Worm (Caenorhabditis elegans): ENCODE data around the gene eif-2Bgamma.
A peak's percentile ranks its signal among the peaks of the same experiment; 100 is the strongest.

eif-2Bgamma gene

ce11 chrII:6919363-6919851 lies 48.0 kb downstream of the eif-2Bgamma start, which contains the start of gene B0252.1:
TSS of gene B0252.1 (plus strand) at chrII:6919680.
- no peak for TF ChIP-seq tbx-9 (tag; optimal IDR thresholded peaks at IDR 0.05; ENCODE audit: borderline replicate concordance)
- TF ChIP-seq nfya-2 (GFP tag; IDR thresholded peaks at IDR 0.05) = no peak
- TF ChIP-seq aptf-3 (GFP tag; IDR thresholded peaks at IDR 0.05) = no peak
- TF ChIP-seq nhr-80 (tag; optimal IDR thresholded peaks at IDR 0.05) = peak; percentile 77
- no peak for TF ChIP-seq egrh-3 (GFP tag; IDR thresholded peaks at IDR 0.05)
- no peak for TF ChIP-seq repo-1 (tag; optimal IDR thresholded peaks at IDR 0.05)
- no peak for TF ChIP-seq Y53G8AR.9 (GFP tag; conservative IDR thresholded peaks at IDR 0.05)
- TF ChIP-seq egl-18 (GFP tag; IDR thresholded peaks at IDR 0.05) = no peak
- no peak for TF ChIP-seq ztf-18 (tag; optimal IDR thresholded peaks at IDR 0.05)

ce11 chrII:6918862-6919261 lies 48.6 kb downstream of the eif-2Bgamma start, which contains the start of gene B0252.5:
TSS of gene B0252.5 (minus strand) at chrII:6918878.
- TF ChIP-seq madf-6 (GFP tag; IDR thresholded peaks at IDR 0.05) (no peak), bed-2 (GFP tag; IDR thresholded peaks at IDR 0.05) (no peak), F57C9.4 (tag; optimal IDR thresholded peaks at IDR 0.05) (no peak), F39B2.1 (GFP tag; IDR thresholded peaks at IDR 0.05) (no peak), nhr-179 (tag; optimal IDR thresholded peaks at IDR 0.05) (no peak), T26A5.8 (tag; optimal IDR thresholded peaks at IDR 0.05) (no peak), lag-1 (GFP tag; IDR thresholded peaks at IDR 0.05) (no peak), lir-1 (GFP tag; conservative IDR thresholded peaks at IDR 0.05) (no peak), efl-1 (GFP tag; optimal IDR thresholded peaks at IDR 0.05) (no peak), ZK185.1 (tag; optimal IDR thresholded peaks at IDR 0.05; ENCODE audit: poor library complexity, severe bottlenecking) (no peak), him-1 (tag; optimal IDR thresholded peaks at IDR 0.05) (no peak), aptf-2 (GFP tag; conservative IDR thresholded peaks at IDR 0.05) (no peak), ztf-3 (GFP tag; optimal IDR thresholded peaks at IDR 0.05) (no peak), Y53G8AR.9 (GFP tag; conservative IDR thresholded peaks at IDR 0.05) (no peak), atf-7 (tag; optimal IDR thresholded peaks at IDR 0.05) (no peak), hsf-1 (GFP tag; IDR thresholded peaks at IDR 0.05) (no peak)

DNA sequence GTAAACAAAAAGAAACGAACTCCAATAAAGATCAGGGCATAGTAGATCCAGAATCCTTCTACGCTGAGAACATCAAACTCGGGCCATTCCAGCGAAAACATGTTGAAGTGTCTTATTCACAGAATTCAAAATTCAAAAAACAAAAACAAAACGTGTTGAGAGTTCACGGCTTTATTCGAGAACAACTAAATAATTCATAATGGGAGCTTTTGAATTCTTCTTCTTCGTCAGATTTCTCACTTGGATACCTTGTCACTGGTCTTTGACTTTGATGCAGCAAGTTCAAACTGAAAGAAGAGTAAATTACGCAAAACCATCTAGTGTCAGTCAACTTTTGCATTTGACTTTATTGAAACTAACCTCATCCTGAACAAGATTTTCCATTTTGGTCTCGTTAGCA lies 49.7 kb downstream of the eif-2Bgamma start, which contains the start of gene B0252.11:
B0252.11 (minus strand) TSS at position 101 of the 400 bp plus-strand sequence.
- TF ChIP-seq F10E7.11 (tag; optimal IDR thresholded peaks at IDR 0.05) (no peak), Y67H2A.10 (GFP tag; conservative IDR thresholded peaks at IDR 0.05) (no peak), lag-1 (GFP tag; IDR thresholded peaks at IDR 0.05) (no peak), cebp-2 (GFP tag; IDR thresholded peaks at IDR 0.05) (no peak), madf-6 (GFP tag; IDR thresholded peaks at IDR 0.05) (no peak), snpc-1.3 (tag; optimal IDR thresholded peaks at IDR 0.05; ENCODE audit: insufficient read depth) (no peak), lsy-27 (tag; optimal IDR thresholded peaks at IDR 0.05; ENCODE audit: borderline replicate concordance, insufficient read depth) (no peak), xnd-1 (tag; optimal IDR thresholded peaks at IDR 0.05) (no peak), bed-2 (GFP tag; IDR thresholded peaks at IDR 0.05) (no peak), akir-1 (GFP tag; optimal IDR thresholded peaks at IDR 0.05) (no peak), lsl-1 (GFP tag; optimal IDR thresholded peaks at IDR 0.05) (no peak), athp-1 (tag; optimal IDR thresholded peaks at IDR 0.05) (no peak), sptf-2 (GFP tag; optimal IDR thresholded peaks at IDR 0.05) (no peak)

DNA sequence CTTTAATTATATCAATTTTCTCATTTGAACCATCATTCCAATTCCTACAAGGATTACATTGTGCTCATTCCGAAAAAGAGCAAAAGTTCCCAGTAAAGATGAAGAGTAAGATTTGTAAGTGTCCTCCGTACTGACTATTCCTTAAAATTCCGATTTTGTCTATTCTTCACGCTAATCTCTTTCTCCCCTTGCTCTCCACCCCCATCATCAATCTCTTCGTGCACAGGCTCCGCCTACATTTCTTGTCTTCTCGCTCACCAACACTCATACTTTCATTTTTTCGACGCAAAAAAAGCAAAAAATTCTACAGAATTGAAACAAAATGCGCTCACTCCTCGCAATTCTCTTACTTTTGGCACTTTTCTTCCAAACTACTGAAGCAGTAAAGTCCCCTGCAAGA lies 51.6 kb downstream of the eif-2Bgamma start, which contains the start of gene B0252.8:
B0252.8 (plus strand) TSS at position 292 of the 400 bp plus-strand sequence.
- TF ChIP-seq F22D6.2 (tag; optimal IDR thresholded peaks at IDR 0.05) (no peak), madf-3 (GFP tag; IDR thresholded peaks at IDR 0.05) (no peak), ceh-58 (GFP tag; IDR thresholded peaks at IDR 0.05) (no peak), attf-3 (GFP tag; conservative IDR thresholded peaks at IDR 0.05) (no peak)

Measured in whole organism, young adult.